Fruit fly (Drosophila melanogaster) whole organism, embryonic: ENCODE measurements around the gene CG43355.

ENCODE experiments used
- CG12391 ChIP-seq: fragments of 200-800 bp; sonication (Bioruptor generic); optimal IDR thresholded peaks from 3 replicates; lab custom pipeline; 2018; ENCODE audit warnings: missing biosample characterization, mild to moderate bottlenecking, missing genetic modification characterization, moderate library complexity
- CG13894 ChIP-seq: fragments of 200-800 bp; sonication (Bioruptor generic); optimal IDR thresholded peaks from 3 replicates; lab custom pipeline; 2018; ENCODE audit warnings: missing biosample characterization, mild to moderate bottlenecking, missing genetic modification characterization, moderate library complexity
- CG14014 ChIP-seq: fragments of 200-800 bp; sonication (Bioruptor generic); IDR thresholded peaks from 2 replicates; pipeline ENCODE4 v1.3.6; 2022; ENCODE audit warnings: missing biosample characterization, missing genetic modification characterization
- CG17385 ChIP-seq: fragments of 200-800 bp; sonication (Bioruptor generic); optimal IDR thresholded peaks from 3 replicates; lab custom pipeline; 2018; ENCODE audit warnings: missing biosample characterization, mild to moderate bottlenecking, missing genetic modification characterization
- CG7963 ChIP-seq: fragments of 200-800 bp; sonication (Bioruptor generic); IDR thresholded peaks from 3 replicates; pipeline ENCODE4 v1.3.6; 2022; ENCODE audit warnings: missing biosample characterization, missing genetic modification characterization; ENCODE audit not compliant: partially characterized antibody
- CG9932 ChIP-seq: fragments of 200-800 bp; sonication (Bioruptor generic); IDR thresholded peaks from 2 replicates; pipeline ENCODE4 v1.3.6; 2022; ENCODE audit warnings: missing biosample characterization, missing genetic modification characterization
- Dll ChIP-seq: fragments of 200-800 bp; sonication (Bioruptor generic); IDR thresholded peaks from 4 replicates; pipeline ENCODE4 v1.3.6; 2022; ENCODE audit warnings: missing biosample characterization, missing genetic modification characterization; ENCODE audit not compliant: partially characterized antibody
- al ChIP-seq: fragments of 200-800 bp; sonication (Bioruptor generic); IDR thresholded peaks from 2 replicates; pipeline ENCODE4 v1.3.6; 2022; ENCODE audit warnings: missing biosample characterization, missing genetic modification characterization
- cas ChIP-seq: fragments of 200-800 bp; sonication (Bioruptor generic); IDR thresholded peaks from 2 replicates; pipeline ENCODE4 v1.3.6; 2022; ENCODE audit warnings: missing biosample characterization, missing genetic modification characterization
- pita ChIP-seq: fragments of 200-800 bp; sonication (Bioruptor generic); optimal IDR thresholded peaks from 2 replicates; lab custom pipeline; 2017; ENCODE audit warnings: missing biosample characterization, mild to moderate bottlenecking, missing genetic modification characterization
- ro ChIP-seq: fragments of 200-800 bp; sonication (Bioruptor generic); IDR thresholded peaks from 2 replicates; pipeline ENCODE4 v1.3.6; 2022; ENCODE audit warnings: missing biosample characterization, missing genetic modification characterization
- ttk ChIP-seq: fragments of 200-800 bp; sonication (Bioruptor generic); IDR thresholded peaks from 2 replicates; pipeline ENCODE4 v2.1.2; 2022; ENCODE audit warnings: missing biosample characterization, missing genetic modification characterization
- unc-4 ChIP-seq: fragments of 200-800 bp; sonication (Bioruptor generic); IDR thresholded peaks from 2 replicates; pipeline ENCODE4 v1.3.6; 2022; ENCODE audit warnings: missing biosample characterization, missing genetic modification characterization; ENCODE audit not compliant: partially characterized antibody

DNA sequence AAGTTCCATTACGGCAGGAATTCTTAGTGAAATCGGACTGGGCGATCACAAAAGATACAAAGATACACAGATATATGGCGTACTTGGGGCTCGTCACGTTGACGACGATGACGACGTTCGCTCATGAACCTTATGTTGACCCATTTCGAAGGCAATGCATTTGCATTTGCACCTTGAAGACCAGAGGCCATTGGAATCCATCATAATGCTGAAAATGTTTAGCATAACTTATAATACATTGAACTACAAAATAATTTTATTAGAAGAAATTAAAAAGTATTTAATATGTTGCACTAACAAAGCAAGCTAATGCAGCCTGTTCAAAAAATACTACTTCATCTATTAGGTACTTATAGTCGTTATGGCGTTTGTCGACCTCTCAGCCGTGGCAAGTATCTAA is 47.0 kb downstream of the CG43355 start, which contains the start of gene CG34162:
- no peak for TF ChIP-seq CG7963 (GFP tag; lab: Robert Waterston, UW)
- TF ChIP-seq ttk = no peak
- TF ChIP-seq cas (GFP tag; lab: Robert Waterston, UW) = no peak
- TF ChIP-seq CG13894 (tag; lab: Kevin White, UChicago) = no peak
- TF ChIP-seq CG9932 = no peak
- no peak for TF ChIP-seq pita (GFP tag; lab: Kevin White, UChicago)
- no peak for TF ChIP-seq ro (GFP tag; lab: Robert Waterston, UW)
- TF ChIP-seq CG12391 = no peak
- no peak for TF ChIP-seq CG17385 (GFP tag; lab: Kevin White, UChicago)
- TF ChIP-seq Dll (GFP tag; lab: Robert Waterston, UW) = no peak
- no peak for TF ChIP-seq unc-4
- TF ChIP-seq CG14014 (GFP tag; lab: Robert Waterston, UW) = no peak
- TF ChIP-seq al = no peak
